Worm (Caenorhabditis elegans): ENCODE data around the gene srx-21.

ce11 chrV:628527-628926 is 48.3 kb upstream of the srx-21 start, which contains the start of gene F48G7.9:
- no peak for TF ChIP-seq lin-39 (tag; optimal IDR thresholded peaks at IDR 0.05)
- no peak for TF ChIP-seq R02D3.7 (tag; optimal IDR thresholded peaks at IDR 0.05)
- no peak for TF ChIP-seq ceh-82 (tag; optimal IDR thresholded peaks at IDR 0.05)
- TF ChIP-seq ama-1 (optimal IDR thresholded peaks at IDR 0.05), result no peak
- TF ChIP-seq lin-13 (GFP tag; optimal IDR thresholded peaks at IDR 0.05), result no peak
- no peak for TF ChIP-seq alr-1 (tag; optimal IDR thresholded peaks at IDR 0.05)
- no peak for TF ChIP-seq blmp-1 (tag; optimal IDR thresholded peaks at IDR 0.05; ENCODE audit: insufficient read depth)
- TF ChIP-seq unc-62 (GFP tag; optimal IDR thresholded peaks at IDR 0.05), result no peak
- TF ChIP-seq nhr-77 (tag; optimal IDR thresholded peaks at IDR 0.05), result no peak
- TF ChIP-seq ZK546.5 (tag; optimal IDR thresholded peaks at IDR 0.05), result no peak
- no peak for TF ChIP-seq unc-39 (tag; optimal IDR thresholded peaks at IDR 0.05)
- TF ChIP-seq nhr-25 (tag; optimal IDR thresholded peaks at IDR 0.05), result no peak

Data from whole organism, L2 larva.